Worm (Caenorhabditis elegans): ENCODE measurements around the gene hpo-19.

DNA sequence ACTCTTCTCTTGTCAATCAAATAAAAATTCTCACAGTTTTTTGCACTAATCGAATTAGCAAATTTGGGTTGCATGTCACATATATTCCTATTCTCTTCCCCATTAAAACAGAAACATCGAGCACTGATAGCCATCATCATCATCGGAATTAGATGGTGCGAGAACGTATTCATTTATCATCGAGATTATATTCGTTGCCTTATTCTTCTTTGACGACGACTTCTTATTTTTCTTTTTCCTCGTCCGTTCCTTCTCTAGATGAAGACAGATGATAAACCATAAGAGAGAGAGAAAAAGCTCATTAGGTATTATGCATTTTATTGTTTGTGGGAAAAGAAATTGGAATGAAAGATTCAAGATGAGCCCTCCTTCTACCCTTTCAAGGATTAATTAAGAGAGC, 34.8 kb downstream of the hpo-19 start:
- TF ChIP-seq lin-11 (tag; optimal IDR thresholded peaks at IDR 0.05) = no peak
- no peak for TF ChIP-seq nhr-237 (tag; optimal IDR thresholded peaks at IDR 0.05)
- no peak for TF ChIP-seq peb-1 (tag; optimal IDR thresholded peaks at IDR 0.05)
- no peak for TF ChIP-seq lin-39 (tag; optimal IDR thresholded peaks at IDR 0.05)
- TF ChIP-seq egl-27 (tag; optimal IDR thresholded peaks at IDR 0.05) = no peak

Measured in whole organism, L2 larva.